Fruit fly (Drosophila melanogaster) whole organism, adult: Measurements from ENCODE around the gene Uvrag.

ENCODE experiments used
- CG11617 ChIP-seq: fragments of 200-800 bp; sonication (Bioruptor generic); optimal IDR thresholded peaks from 2 replicates; lab custom pipeline; 2017; ENCODE audit warnings: mild to moderate bottlenecking, missing biosample characterization, missing genetic modification reagents, missing genetic modification characterization
- CG14711 ChIP-seq: fragments of 200-800 bp; sonication (Bioruptor generic); optimal IDR thresholded peaks from 2 replicates; lab custom pipeline; 2018; ENCODE audit warnings: missing biosample characterization, mild to moderate bottlenecking, missing genetic modification characterization, moderate library complexity
- CG33017 ChIP-seq: fragments of 200-800 bp; sonication (Bioruptor generic); optimal IDR thresholded peaks from 2 replicates; lab custom pipeline; 2018; ENCODE audit warnings: missing biosample characterization, mild to moderate bottlenecking, missing genetic modification characterization, moderate library complexity
- Mnt ChIP-seq: fragments of 200-800 bp; sonication (Bioruptor generic); optimal IDR thresholded peaks from 2 replicates; lab custom pipeline; 2016; ENCODE audit warnings: missing biosample characterization, mild to moderate bottlenecking, missing genetic modification characterization
- bab1 ChIP-seq: fragments of 200-800 bp; sonication (Bioruptor generic); optimal IDR thresholded peaks from 3 replicates; lab custom pipeline; 2019; ENCODE audit warnings: missing biosample characterization, mild to moderate bottlenecking, missing genetic modification characterization, moderate library complexity
- cic ChIP-seq: fragments of 200-800 bp; sonication (Bioruptor generic); optimal IDR thresholded peaks from 2 replicates; lab custom pipeline; 2017; ENCODE audit warnings: missing biosample characterization, mild to moderate bottlenecking, missing genetic modification characterization, moderate library complexity
- toe ChIP-seq: fragments of 200-800 bp; sonication (Bioruptor generic); optimal IDR thresholded peaks from 2 replicates; lab custom pipeline; 2016; ENCODE audit warnings: missing biosample characterization, missing genetic modification characterization

- no peak for TF ChIP-seq cic (GFP tag; lab: Kevin White, UChicago)
- TF ChIP-seq CG33017 = no peak
- no peak for TF ChIP-seq toe (GFP tag; lab: Kevin White, UChicago)
- no peak for TF ChIP-seq bab1 (GFP tag; lab: Kevin White, UChicago)
- no peak for TF ChIP-seq CG14711 (tag; lab: Kevin White, UChicago)
- no peak for TF ChIP-seq CG11617
- TF ChIP-seq Mnt (GFP tag; lab: Kevin White, UChicago) = no peak
Measured at dm6 chr2L:13332736-13333135, 46.2 kb downstream of the Uvrag start.
